Worm (Caenorhabditis elegans): Measurements from ENCODE around the gene atn-1.

Gene atn-1

ce11 chrV:12478111-12478510 lies at the start of gene atn-1:
TSS of gene atn-1 (plus strand) at chrV:12478411.
- TF ChIP-seq jun-1 (tag; optimal IDR thresholded peaks at IDR 0.05) (no peak), isw-1 (GFP tag; IDR thresholded peaks at IDR 0.05) (no peak), dpl-1 (GFP tag; optimal IDR thresholded peaks at IDR 0.05) (no peak), blmp-1 (tag; optimal IDR thresholded peaks at IDR 0.05) (no peak), pax-3 (tag; optimal IDR thresholded peaks at IDR 0.05) (no peak), nhr-28 (tag; optimal IDR thresholded peaks at IDR 0.05) (no peak), ceh-63 (GFP tag; optimal IDR thresholded peaks at IDR 0.05) (no peak), ceh-90 (tag; optimal IDR thresholded peaks at IDR 0.05) (no peak), lin-13 (GFP tag; optimal IDR thresholded peaks at IDR 0.05) (no peak), nhr-12 (tag; optimal IDR thresholded peaks at IDR 0.05) (no peak), nhr-76 (tag; optimal IDR thresholded peaks at IDR 0.05) (no peak), aly-2 (tag; optimal IDR thresholded peaks at IDR 0.05) (no peak), egl-27 (tag; optimal IDR thresholded peaks at IDR 0.05) (no peak)

DNA sequence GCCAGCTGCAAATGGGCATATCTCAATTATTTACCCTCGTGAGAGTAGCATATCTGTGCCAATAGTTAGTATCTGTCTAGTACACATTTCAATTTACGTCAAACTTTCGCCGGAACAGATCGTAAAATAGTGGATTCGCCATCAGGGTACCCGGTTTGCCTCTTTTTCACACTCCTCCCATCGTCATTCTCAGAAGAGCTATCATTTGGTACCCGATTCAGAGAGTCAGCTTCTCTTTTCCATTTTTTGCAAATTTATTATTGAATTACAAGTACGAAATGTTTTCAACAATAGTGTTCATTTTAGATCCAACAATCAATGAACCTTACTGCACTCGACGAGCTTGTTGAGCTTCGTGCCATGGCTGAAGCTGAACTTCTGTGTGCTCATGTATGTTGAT lies 49.2 kb upstream of the atn-1 start, which contains the start of gene C54D10.5:
C54D10.5 (plus strand) TSS at position 301 of the 400 bp plus-strand sequence.
- TF ChIP-seq jun-1 (tag; optimal IDR thresholded peaks at IDR 0.05) (no peak), grh-1 (GFP tag; IDR thresholded peaks at IDR 0.05) (no peak), isw-1 (GFP tag; IDR thresholded peaks at IDR 0.05) (no peak), pag-3 (tag; optimal IDR thresholded peaks at IDR 0.05; ENCODE audit: borderline replicate concordance, insufficient read depth) (no peak), hlh-17 (GFP tag; optimal IDR thresholded peaks at IDR 0.05; ENCODE audit: borderline replicate concordance) (no peak), mef-2 (tag; optimal IDR thresholded peaks at IDR 0.05) (no peak), zag-1 (tag; optimal IDR thresholded peaks at IDR 0.05) (no peak)

ce11 chrV:12432111-12432510 lies 46.1 kb upstream of the atn-1 start, which contains the start of gene C54D10.13:
TSS of gene C54D10.13 (minus strand) at chrV:12432289.
- TF ChIP-seq aha-1 (tag; optimal IDR thresholded peaks at IDR 0.05), result no peak
- TF ChIP-seq C04F5.9 (tag; optimal IDR thresholded peaks at IDR 0.05), result no peak
- no peak for TF ChIP-seq mdl-1 (tag; optimal IDR thresholded peaks at IDR 0.05)
- TF ChIP-seq tbx-2 (tag; optimal IDR thresholded peaks at IDR 0.05), result no peak
- TF ChIP-seq swsn-7 (tag; optimal IDR thresholded peaks at IDR 0.05), result no peak
- TF ChIP-seq nhr-20 (tag; optimal IDR thresholded peaks at IDR 0.05), result no peak
- no peak for TF ChIP-seq nhr-11 (tag; optimal IDR thresholded peaks at IDR 0.05)

DNA sequence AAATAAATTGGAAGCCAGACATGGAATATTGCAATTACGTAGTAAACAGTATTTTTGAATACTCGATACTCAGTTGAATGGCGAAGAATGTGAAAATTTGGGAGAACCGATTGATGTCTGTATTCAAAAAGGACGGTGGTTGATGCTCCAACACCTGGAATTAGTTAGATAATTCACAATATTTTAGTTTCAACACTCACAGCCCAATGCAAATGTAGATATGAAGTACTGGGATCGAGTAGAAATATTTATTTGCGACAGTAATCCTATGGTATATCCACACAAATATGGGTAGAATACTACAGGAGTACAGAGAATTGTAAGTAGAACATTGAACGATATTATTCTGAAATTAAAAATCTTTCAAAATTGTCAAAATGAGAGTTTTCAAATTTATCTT lies 45.1 kb upstream of the atn-1 start:
- TF ChIP-seq pax-3 (tag; optimal IDR thresholded peaks at IDR 0.05) (no peak), nhr-19 (GFP tag; conservative IDR thresholded peaks at IDR 0.05) (no peak), zag-1 (tag; optimal IDR thresholded peaks at IDR 0.05) (no peak), ets-5 (GFP tag; IDR thresholded peaks at IDR 0.05) (no peak), lin-13 (GFP tag; optimal IDR thresholded peaks at IDR 0.05) (no peak), lin-35 (GFP tag; optimal IDR thresholded peaks at IDR 0.05) (no peak), snu-23 (GFP tag; optimal IDR thresholded peaks at IDR 0.05) (no peak), fkh-4 (tag; optimal IDR thresholded peaks at IDR 0.05; ENCODE audit: borderline replicate concordance) (no peak), mdl-1 (tag; optimal IDR thresholded peaks at IDR 0.05) (no peak), efl-3 (GFP tag; optimal IDR thresholded peaks at IDR 0.05) (no peak), Y116A8C.19 (tag; optimal IDR thresholded peaks at IDR 0.05; ENCODE audit: borderline replicate concordance) (no peak)

DNA sequence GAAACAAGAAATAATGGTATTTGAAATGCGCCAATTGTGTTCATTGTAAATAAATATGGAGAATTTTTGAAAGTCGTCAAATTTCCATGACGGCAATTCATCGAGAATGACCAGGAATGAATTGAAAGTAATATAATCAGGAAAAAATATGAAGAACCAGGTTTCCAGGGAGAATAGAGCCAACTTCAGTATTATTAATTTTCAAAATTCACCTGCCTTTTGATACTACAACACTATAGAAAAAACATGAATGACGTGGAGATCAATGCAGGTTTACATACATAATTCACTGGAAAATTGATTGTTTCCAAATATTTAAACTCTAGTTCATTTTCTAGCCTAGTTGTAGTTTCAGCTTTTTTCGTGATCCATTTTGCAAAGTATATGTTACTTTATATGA lies 44.5 kb upstream of the atn-1 start, which contains the start of gene srh-25:
srh-25 (minus strand) TSS at position 101 of the 400 bp plus-strand sequence.
- peak; percentile 60 for TF ChIP-seq hlh-4 (tag; optimal IDR thresholded peaks at IDR 0.05)
- TF ChIP-seq nhr-47 (tag; optimal IDR thresholded peaks at IDR 0.05), result no peak
